Worm (Caenorhabditis elegans) whole organism, L4 larva: ENCODE data around the gene Y37B11A.3.

ENCODE experiments used
- T26A8.4 ChIP-seq: fragments of 200-800 bp; sonication (Bioruptor generic); IDR thresholded peaks from 2 replicates; pipeline ENCODE4 v1.3.6; 2022; ENCODE audit warnings: missing genetic modification characterization, missing compliant biosample characterization
- aly-2 ChIP-seq: sonication (generic microtip); optimal IDR thresholded peaks from 2 replicates; lab custom pipeline; 2018; ENCODE audit warnings: missing biosample characterization, missing genetic modification characterization
- daf-12 ChIP-seq: fragments of 150-350 bp; optimal IDR thresholded peaks from 2 replicates; lab custom pipeline; 2014; ENCODE audit warnings: missing biosample characterization, missing genetic modification reagents, missing genetic modification characterization
- dpl-1 ChIP-seq: fragments of 150-350 bp; optimal IDR thresholded peaks from 2 replicates; lab custom pipeline; 2014; ENCODE audit warnings: missing biosample characterization, missing genetic modification reagents, missing genetic modification characterization
- fkh-10 ChIP-seq: fragments of 150-350 bp; optimal IDR thresholded peaks from 2 replicates; lab custom pipeline; 2014; ENCODE audit warnings: missing biosample characterization, missing genetic modification reagents, missing genetic modification characterization
- jun-1 ChIP-seq: fragments of 150-350 bp; optimal IDR thresholded peaks from 2 replicates; lab custom pipeline; 2014; ENCODE audit warnings: missing biosample characterization, missing genetic modification reagents, missing genetic modification characterization
- nhr-28 ChIP-seq: fragments of 150-350 bp; optimal IDR thresholded peaks from 2 replicates; lab custom pipeline; 2014; ENCODE audit warnings: missing biosample characterization, missing genetic modification characterization
- nhr-42 ChIP-seq: fragments of 200-800 bp; sonication (Bioruptor generic); IDR thresholded peaks from 2 replicates; pipeline ENCODE4 v1.3.6; 2022; ENCODE audit warnings: missing genetic modification characterization, missing compliant biosample characterization
- pqm-1 ChIP-seq: sonication (generic microtip); optimal IDR thresholded peaks from 2 replicates; lab custom pipeline; 2017; ENCODE audit warnings: missing biosample characterization, missing genetic modification characterization
- spr-1 ChIP-seq: sonication (generic microtip); optimal IDR thresholded peaks from 2 replicates; lab custom pipeline; 2016; ENCODE audit warnings: mild to moderate bottlenecking, missing genetic modification characterization, missing compliant biosample characterization
- unc-62 ChIP-seq, 3 experiments: fragments of 150-350 bp in 1 of 3; sonication (generic microtip); optimal IDR thresholded peaks in 2 of 3; peaks in 1 of 3; 1 replicate in 1 of 3; 2 replicates in 2 of 3; lab custom pipeline; 2014 to 2017; ENCODE audit warnings: missing biosample characterization in 3 of 3, missing genetic modification characterization in 3 of 3, missing genetic modification reagents in 3 of 3, missing genotype in 1 of 3

- TF ChIP-seq fkh-10 (GFP tag; lab: Kevin White, UChicago): no peak
- no peak for TF ChIP-seq unc-62 (GFP tag; optimal IDR thresholded peaks at IDR 0.05 in 1 of 2; lab: Kevin White, UChicago)
- no peak for TF ChIP-seq unc-62 (tag; optimal IDR thresholded peaks at IDR 0.05; lab: Kevin White, UChicago)
- no peak for TF ChIP-seq jun-1 (tag; lab: Kevin White, UChicago)
- no peak for TF ChIP-seq spr-1 (tag; lab: Kevin White, UChicago)
- TF ChIP-seq dpl-1 (GFP tag; lab: Kevin White, UChicago): no peak
- TF ChIP-seq nhr-28 (tag; lab: Kevin White, UChicago): no peak
- TF ChIP-seq T26A8.4 (GFP tag; lab: Robert Waterston, UW): no peak
- TF ChIP-seq aly-2 (tag; lab: Kevin White, UChicago): no peak
- no peak for TF ChIP-seq nhr-42 (GFP tag; lab: Robert Waterston, UW)
- no peak for TF ChIP-seq pqm-1
- TF ChIP-seq daf-12 (tag; lab: Kevin White, UChicago): no peak
Observed at ce11 chrIII:5740666-5741065, 44.5 kb downstream of the Y37B11A.3 start, which contains the start of gene B0244.16.
